Fruit fly (Drosophila melanogaster) whole organism, prepupa: Measurements from ENCODE around the gene Hex-A.

Experiments
- CG11294 ChIP-seq: fragments of 200-800 bp; sonication (Bioruptor generic); IDR thresholded peaks from 2 replicates; pipeline ENCODE4 v1.3.6; 2022; ENCODE audit warnings: missing biosample characterization, missing genetic modification characterization
- CG16779 ChIP-seq: fragments of 200-800 bp; sonication (Bioruptor generic); optimal IDR thresholded peaks from 3 replicates; lab custom pipeline; 2017; ENCODE audit warnings: missing biosample characterization, mild to moderate bottlenecking, missing genetic modification characterization
- CG34406 ChIP-seq: fragments of 200-800 bp; sonication (Bioruptor generic); optimal IDR thresholded peaks from 3 replicates; lab custom pipeline; 2016; ENCODE audit warnings: missing biosample characterization, missing genetic modification characterization
- CG8319 ChIP-seq: fragments of 200-800 bp; sonication (Bioruptor generic); optimal IDR thresholded peaks from 3 replicates; lab custom pipeline; 2016; ENCODE audit warnings: missing biosample characterization, missing genetic modification characterization
- CG9139 ChIP-seq: fragments of 200-800 bp; sonication (Bioruptor generic); optimal IDR thresholded peaks from 3 replicates; lab custom pipeline; 2017; ENCODE audit warnings: missing biosample characterization, mild to moderate bottlenecking, missing genetic modification characterization
- acj6 ChIP-seq: fragments of 200-800 bp; sonication (Bioruptor generic); optimal IDR thresholded peaks from 3 replicates; lab custom pipeline; 2016; ENCODE audit warnings: missing biosample characterization, missing genetic modification characterization
- pdm3 ChIP-seq: fragments of 200-800 bp; sonication (Bioruptor generic); optimal IDR thresholded peaks from 3 replicates; lab custom pipeline; 2016; ENCODE audit warnings: missing biosample characterization, missing genetic modification characterization

- TF ChIP-seq CG11294 (peak; percentile 42; the same call in 1 of the 2 replicates), CG9139 (GFP tag; lab: Kevin White, UChicago) (no peak), CG8319 (GFP tag; lab: Kevin White, UChicago) (peak; percentile 17), CG16779 (tag; lab: Kevin White, UChicago) (no peak), pdm3 (peak; percentile 62), CG34406 (GFP tag; lab: Kevin White, UChicago) (peak; percentile 40), acj6 (GFP tag; lab: Kevin White, UChicago) (peak; percentile 54)
Measured at dm6 chrX:9589928-9590327, 4.5 kb downstream of the Hex-A start.
